Worm (Caenorhabditis elegans): Measurements from ENCODE around the gene C35B1.5.
"Not testable (repeated sequence)": the region's sequence is repeated elsewhere in the genome, so short reads cannot be mapped to it uniquely, and the experiment has no call there.

Gene C35B1.5

DNA sequence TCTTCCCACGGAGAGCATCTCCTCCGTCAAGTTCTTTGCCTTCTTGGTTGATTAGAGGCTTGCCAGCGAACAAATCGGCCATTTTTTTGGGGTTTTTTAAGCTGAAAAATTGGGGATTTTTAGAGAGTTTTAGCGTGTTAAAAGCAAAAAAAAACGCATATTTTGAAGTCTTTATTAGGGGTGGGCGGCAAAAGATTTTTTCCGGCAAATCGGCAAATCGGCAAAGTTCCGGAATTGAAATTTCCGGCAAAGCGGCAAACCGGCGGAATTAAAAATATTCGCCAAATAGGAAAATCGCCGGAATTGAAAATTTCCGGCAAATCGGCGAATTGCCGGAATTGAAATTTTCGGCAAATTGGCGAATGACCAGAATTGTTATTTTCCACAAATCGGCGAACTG lies at the start of gene C35B1.5:
C35B1.5 (minus strand) TSS at position 101 of the 400 bp plus-strand sequence.
- TF ChIP-seq F13C5.2 (tag; optimal IDR thresholded peaks at IDR 0.05): no peak
- TF ChIP-seq tra-4 (tag; optimal IDR thresholded peaks at IDR 0.05): no peak
- no peak for TF ChIP-seq hmg-4 (GFP tag; optimal IDR thresholded peaks at IDR 0.05)
- TF ChIP-seq ceh-13 (GFP tag; optimal IDR thresholded peaks at IDR 0.05): no peak
- TF ChIP-seq flt-1 (GFP tag; IDR thresholded peaks at IDR 0.05): no peak
- TF ChIP-seq sea-1 (GFP tag; conservative IDR thresholded peaks at IDR 0.05): no peak

ce11 chrIV:4125657-4126056 lies 41.6 kb upstream of the C35B1.5 start, which contains the start of gene F49F1.7:
F49F1.7 (minus strand) TSS chrIV:4125757.
- not testable (repeated sequence) for TF ChIP-seq aly-1 (tag; optimal IDR thresholded peaks at IDR 0.05); hnd-1 (tag; optimal IDR thresholded peaks at IDR 0.05); ceh-13 (GFP tag; optimal IDR thresholded peaks at IDR 0.05)

DNA sequence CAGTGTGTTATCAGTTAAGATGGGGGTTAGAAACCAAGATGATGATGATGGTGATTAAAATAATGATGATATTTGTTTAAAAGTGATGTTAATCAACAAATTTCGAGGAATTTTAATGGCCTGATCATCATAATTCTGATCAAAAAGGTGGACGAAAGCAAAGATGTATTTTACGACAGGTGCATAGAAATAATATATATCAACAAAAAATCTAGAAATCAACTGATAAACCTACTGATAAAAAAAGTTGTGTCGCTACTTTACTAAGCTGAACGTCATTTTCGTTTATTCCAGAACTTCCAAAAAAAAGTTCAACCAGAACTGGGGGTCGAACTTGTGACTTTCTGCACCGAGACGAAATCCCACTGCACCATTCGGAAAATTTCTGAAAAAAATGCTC lies 39.1 kb upstream of the C35B1.5 start, which contains the start of gene mul-1:
mul-1 (minus strand) TSS at position 84 of the 400 bp plus-strand sequence.
- TF ChIP-seq tbx-37 (GFP tag; conservative IDR thresholded peaks at IDR 0.05) (no peak), tbx-11 (GFP tag; IDR thresholded peaks at IDR 0.05) (no peak), ceh-36 (tag; optimal IDR thresholded peaks at IDR 0.05) (no peak), hmbx-1 (tag; optimal IDR thresholded peaks at IDR 0.05) (no peak), flt-1 (GFP tag; IDR thresholded peaks at IDR 0.05) (no peak), pes-1 (GFP tag; IDR thresholded peaks at IDR 0.05) (no peak), hmg-4 (GFP tag; optimal IDR thresholded peaks at IDR 0.05) (no peak), ceh-13 (GFP tag; optimal IDR thresholded peaks at IDR 0.05) (no peak), hnd-1 (tag; optimal IDR thresholded peaks at IDR 0.05) (no peak), ama-1 (optimal IDR thresholded peaks at IDR 0.05) (no peak), aly-1 (tag; optimal IDR thresholded peaks at IDR 0.05) (no peak), scrt-1 (GFP tag; IDR thresholded peaks at IDR 0.05) (no peak), ets-7 (tag; optimal IDR thresholded peaks at IDR 0.05) (no peak)

DNA sequence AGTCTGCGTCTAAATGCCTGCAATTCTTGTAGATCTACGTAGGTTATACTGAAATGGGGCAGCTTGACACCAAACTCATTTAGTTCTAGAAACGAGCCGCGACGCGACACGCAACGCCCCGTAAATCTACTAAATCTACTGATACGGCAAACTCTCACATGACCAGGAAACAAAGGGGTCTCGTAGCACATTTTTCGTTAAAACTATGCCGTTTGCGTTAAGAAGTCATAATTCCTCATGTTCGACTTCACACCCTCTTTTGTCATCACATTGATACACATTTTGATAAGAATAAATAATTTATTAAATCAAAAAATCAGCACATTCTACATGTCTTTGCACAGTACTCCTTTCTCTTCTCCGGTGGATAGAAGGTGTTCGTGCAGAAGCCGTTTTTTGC lies 37.0 kb upstream of the C35B1.5 start:
- TF ChIP-seq scrt-1 (GFP tag; IDR thresholded peaks at IDR 0.05) (no peak), tbx-11 (GFP tag; IDR thresholded peaks at IDR 0.05) (no peak), ama-1 (optimal IDR thresholded peaks at IDR 0.05) (no peak), flt-1 (GFP tag; IDR thresholded peaks at IDR 0.05) (no peak), ceh-36 (tag; optimal IDR thresholded peaks at IDR 0.05) (no peak), ets-7 (tag; optimal IDR thresholded peaks at IDR 0.05) (no peak), aly-1 (tag; optimal IDR thresholded peaks at IDR 0.05) (no peak), F13C5.2 (tag; optimal IDR thresholded peaks at IDR 0.05) (no peak), hmbx-1 (tag; optimal IDR thresholded peaks at IDR 0.05) (no peak), hmg-4 (GFP tag; optimal IDR thresholded peaks at IDR 0.05) (no peak), tbx-37 (GFP tag; conservative IDR thresholded peaks at IDR 0.05) (no peak), sea-1 (GFP tag; conservative IDR thresholded peaks at IDR 0.05) (no peak), pes-1 (GFP tag; IDR thresholded peaks at IDR 0.05) (no peak), hnd-1 (tag; optimal IDR thresholded peaks at IDR 0.05) (no peak), ceh-13 (GFP tag; optimal IDR thresholded peaks at IDR 0.05) (no peak), tra-4 (tag; optimal IDR thresholded peaks at IDR 0.05) (no peak), B0310.2 (tag; optimal IDR thresholded peaks at IDR 0.05) (no peak)

DNA sequence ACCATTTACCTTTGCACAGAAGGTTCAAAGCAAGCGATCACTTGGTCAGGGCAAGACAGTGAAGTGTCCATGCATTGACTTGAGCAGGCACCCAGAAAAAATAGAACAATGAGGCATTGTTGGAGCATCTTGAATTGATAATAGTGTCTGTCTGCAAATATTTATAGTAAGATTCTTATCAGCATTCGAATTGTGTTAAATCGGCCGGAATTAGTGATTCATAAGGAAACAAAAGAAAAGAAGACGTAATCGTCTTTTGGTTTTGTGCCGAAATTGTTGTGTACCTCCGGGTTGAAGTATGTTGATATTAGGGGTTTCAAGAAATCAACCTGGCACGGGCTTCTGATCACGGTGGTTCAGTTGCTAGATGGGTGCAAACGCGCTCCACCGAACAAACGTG lies 36.3 kb upstream of the C35B1.5 start, which contains the start of gene F49F1.5:
F49F1.5 (minus strand) TSS at position 153 of the 400 bp plus-strand sequence.
- TF ChIP-seq pes-1 (GFP tag; IDR thresholded peaks at IDR 0.05) (no peak), sea-1 (GFP tag; conservative IDR thresholded peaks at IDR 0.05) (no peak), hmbx-1 (tag; optimal IDR thresholded peaks at IDR 0.05) (no peak), hnd-1 (tag; optimal IDR thresholded peaks at IDR 0.05) (no peak), hmg-4 (GFP tag; optimal IDR thresholded peaks at IDR 0.05) (no peak), ama-1 (optimal IDR thresholded peaks at IDR 0.05) (no peak), flt-1 (GFP tag; IDR thresholded peaks at IDR 0.05) (no peak), tbx-37 (GFP tag; conservative IDR thresholded peaks at IDR 0.05) (no peak), aly-1 (tag; optimal IDR thresholded peaks at IDR 0.05) (no peak), ceh-36 (tag; optimal IDR thresholded peaks at IDR 0.05) (no peak), tra-4 (tag; optimal IDR thresholded peaks at IDR 0.05) (no peak), ets-7 (tag; optimal IDR thresholded peaks at IDR 0.05) (no peak)

- TF ChIP-seq ceh-13 (GFP tag; optimal IDR thresholded peaks at IDR 0.05) (no peak), aly-1 (tag; optimal IDR thresholded peaks at IDR 0.05) (no peak), hmbx-1 (tag; optimal IDR thresholded peaks at IDR 0.05) (no peak), hmg-4 (GFP tag; optimal IDR thresholded peaks at IDR 0.05) (no peak), tbx-37 (GFP tag; conservative IDR thresholded peaks at IDR 0.05) (no peak), ceh-36 (tag; optimal IDR thresholded peaks at IDR 0.05) (no peak), tbx-11 (GFP tag; IDR thresholded peaks at IDR 0.05) (no peak)
Observed at ce11 chrIV:4117432-4117831, 33.4 kb upstream of the C35B1.5 start, which contains the start of gene drd-50. drd-50 (plus strand) TSS chrIV:4117732.

DNA sequence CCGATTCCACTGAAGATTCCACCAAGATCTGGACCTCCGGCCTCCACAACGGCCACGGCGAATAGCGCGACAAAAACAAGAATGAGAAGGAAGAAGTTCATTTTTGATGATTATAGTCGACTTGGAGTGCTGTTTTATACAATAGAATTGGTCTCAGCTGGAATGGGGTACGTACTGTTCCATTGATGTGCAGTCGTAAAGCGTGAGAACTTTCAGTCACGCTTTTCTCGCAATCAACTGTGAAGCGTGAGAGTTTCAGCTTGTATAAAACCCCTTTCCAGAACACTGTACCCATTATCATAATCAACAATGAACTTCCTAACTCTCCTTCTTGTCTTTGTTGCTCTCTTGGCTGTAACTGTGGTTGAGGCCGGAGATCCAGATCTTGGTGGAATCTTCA lies 31.6 kb upstream of the C35B1.5 start, which contains the start of the genes F49F1.4 and F49F1.2:
F49F1.4 (minus strand) TSS at position 101 of the 400 bp plus-strand sequence.
F49F1.2 (plus strand) TSS at position 310 of the 400 bp plus-strand sequence.
- no peak for TF ChIP-seq sea-1 (GFP tag; conservative IDR thresholded peaks at IDR 0.05)
- no peak for TF ChIP-seq F13C5.2 (tag; optimal IDR thresholded peaks at IDR 0.05)
- no peak for TF ChIP-seq flt-1 (GFP tag; IDR thresholded peaks at IDR 0.05)
- TF ChIP-seq ama-1 (optimal IDR thresholded peaks at IDR 0.05): no peak

ce11 chrIV:4114526-4114925 lies 30.5 kb upstream of the C35B1.5 start, which contains the start of gene F49F1.15:
F49F1.15 (minus strand) TSS chrIV:4114626.
- TF ChIP-seq F13C5.2 (tag; optimal IDR thresholded peaks at IDR 0.05): no peak
- TF ChIP-seq hmg-4 (GFP tag; optimal IDR thresholded peaks at IDR 0.05): no peak
- no peak for TF ChIP-seq scrt-1 (GFP tag; IDR thresholded peaks at IDR 0.05)
- no peak for TF ChIP-seq tbx-11 (GFP tag; IDR thresholded peaks at IDR 0.05)
- no peak for TF ChIP-seq ama-1 (optimal IDR thresholded peaks at IDR 0.05)
- TF ChIP-seq B0310.2 (tag; optimal IDR thresholded peaks at IDR 0.05): no peak
- no peak for TF ChIP-seq tra-4 (tag; optimal IDR thresholded peaks at IDR 0.05)
- no peak for TF ChIP-seq ceh-13 (GFP tag; optimal IDR thresholded peaks at IDR 0.05)
- TF ChIP-seq aly-1 (tag; optimal IDR thresholded peaks at IDR 0.05): no peak
